Worm (Caenorhabditis elegans): ENCODE results near the gene fbxa-156.
"Not testable (repeated sequence)": the region's sequence is repeated elsewhere in the genome, so short reads cannot be mapped to it uniquely, and the experiment has no call there.

The fbxa-156 gene

DNA sequence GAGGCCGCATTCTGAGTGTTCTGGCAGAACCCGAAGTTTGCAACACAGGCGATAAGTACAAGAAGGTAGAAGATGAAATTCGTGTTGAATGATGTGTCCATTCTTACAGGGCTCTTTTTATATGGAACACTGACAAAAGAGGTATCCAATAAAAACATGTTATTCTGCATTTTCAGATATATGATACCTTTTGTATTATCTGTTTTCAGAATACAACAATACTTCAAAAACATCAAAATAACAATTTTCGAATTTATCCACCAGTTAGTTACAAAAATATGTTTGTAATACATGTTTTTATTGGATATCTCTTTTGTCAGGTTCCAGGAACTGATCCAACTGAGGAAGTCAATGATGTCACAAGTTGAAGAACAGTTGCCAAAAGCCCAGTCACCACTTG lies 1.1 kb upstream of the fbxa-156 start, which contains the start of gene C06H5.13:
Gene C06H5.13 (minus strand): TSS at position 101 of the 400 bp plus-strand sequence.
- not testable (repeated sequence) for TF ChIP-seq mcd-1 (GFP tag; IDR thresholded peaks at IDR 0.05); sptf-2 (GFP tag; optimal IDR thresholded peaks at IDR 0.05); Y67H2A.10 (GFP tag; conservative IDR thresholded peaks at IDR 0.05)

DNA sequence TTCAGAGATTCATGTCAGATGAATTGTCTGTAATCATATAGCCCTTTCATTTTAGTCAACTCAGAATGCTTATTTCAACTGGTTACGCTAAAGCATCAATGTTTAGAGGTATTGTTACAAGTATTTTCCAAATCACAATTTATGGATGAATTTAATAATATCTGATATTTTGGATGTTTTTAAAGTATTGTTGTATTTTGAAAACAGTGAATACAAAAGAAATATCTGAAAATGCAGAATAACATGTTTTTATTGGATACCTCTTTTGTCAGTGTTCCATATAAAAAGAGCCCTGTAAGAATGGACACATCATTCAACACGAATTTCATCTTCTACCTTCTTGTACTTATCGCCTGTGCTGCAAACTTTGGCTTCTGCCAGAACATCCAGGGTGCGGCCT lies 2.1 kb downstream of the fbxa-156 start, which contains the start of gene C06H5.12:
Gene C06H5.12 (plus strand): TSS at position 301 of the 400 bp plus-strand sequence.
- not testable (repeated sequence) for TF ChIP-seq ama-1 (optimal IDR thresholded peaks at IDR 0.05); ama-1 (GFP tag; optimal IDR thresholded peaks at IDR 0.05); ets-4 (GFP tag; optimal IDR thresholded peaks at IDR 0.05); rcor-1 (GFP tag; IDR thresholded peaks at IDR 0.05)

DNA sequence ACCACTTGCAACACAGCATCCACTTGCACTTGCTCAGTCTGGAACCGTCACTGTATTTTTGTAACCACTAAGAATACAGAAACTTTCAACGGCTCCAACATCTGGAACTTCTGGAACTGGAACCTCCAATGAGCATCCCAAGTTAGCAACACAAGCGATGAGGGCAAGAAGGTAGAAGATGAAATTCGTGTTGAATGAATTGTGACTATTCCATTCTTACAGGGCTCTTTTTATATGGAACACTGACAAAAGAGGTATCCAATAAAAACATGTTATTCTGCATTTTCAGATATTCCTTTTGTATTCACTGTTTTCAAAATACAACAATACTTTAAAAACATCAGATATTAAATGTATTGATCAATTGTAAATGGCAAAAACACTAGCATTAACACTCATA lies 2.6 kb downstream of the fbxa-156 start, which contains the start of gene C06H5.11:
Gene C06H5.11 (minus strand): TSS at position 101 of the 400 bp plus-strand sequence.
- not testable (repeated sequence) for TF ChIP-seq chd-7 (tag; optimal IDR thresholded peaks at IDR 0.05); sea-2 (GFP tag; IDR thresholded peaks at IDR 0.05); pbrm-1 (GFP tag; IDR thresholded peaks at IDR 0.05)

DNA sequence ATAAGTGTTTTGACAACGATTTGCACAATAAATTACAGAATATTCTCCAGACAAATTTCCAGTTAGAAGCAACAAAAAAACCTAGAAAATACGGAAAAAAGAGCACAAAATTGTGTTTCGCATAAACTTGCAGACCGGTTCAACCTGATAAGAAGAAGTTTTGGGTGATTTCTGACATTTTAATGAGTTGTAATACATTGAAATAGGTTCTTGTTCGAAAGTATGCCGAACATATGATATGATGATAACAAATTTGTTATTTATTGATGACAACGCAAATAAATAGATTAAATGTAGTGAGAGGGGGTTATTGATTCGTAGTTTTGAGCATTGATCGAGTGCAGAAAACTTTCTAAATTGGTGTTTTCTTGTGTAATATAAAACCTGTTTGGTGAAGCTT lies 5.3 kb downstream of the fbxa-156 start:
- TF ChIP-seq nhr-90 (tag; optimal IDR thresholded peaks at IDR 0.05) (no peak), ztf-6 (GFP tag; IDR thresholded peaks at IDR 0.05) (no peak), akir-1 (GFP tag; optimal IDR thresholded peaks at IDR 0.05) (no peak), nhr-80 (tag; optimal IDR thresholded peaks at IDR 0.05) (peak; percentile 50), C06A6.2 (GFP tag; conservative IDR thresholded peaks at IDR 0.05) (no peak), madf-8 (GFP tag; conservative IDR thresholded peaks at IDR 0.05) (no peak), mes-4 (tag; optimal IDR thresholded peaks at IDR 0.05) (no peak)

DNA sequence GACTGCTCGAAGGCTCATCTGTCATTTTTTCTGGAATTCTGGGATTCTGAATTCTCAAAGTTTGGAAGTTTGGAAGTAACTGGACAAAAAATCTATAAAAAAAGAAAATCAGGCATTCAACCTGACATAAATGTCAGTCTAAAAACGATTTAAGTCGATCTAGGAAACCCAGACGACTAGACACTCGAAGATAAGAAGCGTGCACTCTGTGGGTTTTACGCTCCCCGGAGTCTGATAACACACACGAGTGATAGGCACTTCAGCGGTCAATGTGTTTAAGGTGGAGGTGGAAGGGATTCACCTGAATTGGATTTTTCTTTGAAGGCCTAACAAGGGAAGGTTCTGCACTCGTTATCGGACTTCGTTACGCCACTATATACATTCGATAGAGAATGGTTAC lies 7.6 kb downstream of the fbxa-156 start, which contains the start of gene C06H5.6:
Gene C06H5.6 (minus strand): TSS at position 46 of the 400 bp plus-strand sequence.
- TF ChIP-seq madf-8 (GFP tag; conservative IDR thresholded peaks at IDR 0.05) (no peak), nhr-80 (tag; optimal IDR thresholded peaks at IDR 0.05) (peak; percentile 64), dox-1 (GFP tag; IDR thresholded peaks at IDR 0.05) (0 out of 2 replicates have a peak, but pooled peaks have one; percentile 41), hmg-20 (GFP tag; IDR thresholded peaks at IDR 0.05) (no peak), sea-2 (GFP tag; IDR thresholded peaks at IDR 0.05) (no peak), bed-2 (GFP tag; IDR thresholded peaks at IDR 0.05) (no peak), attf-6 (GFP tag; IDR thresholded peaks at IDR 0.05) (no peak)

DNA sequence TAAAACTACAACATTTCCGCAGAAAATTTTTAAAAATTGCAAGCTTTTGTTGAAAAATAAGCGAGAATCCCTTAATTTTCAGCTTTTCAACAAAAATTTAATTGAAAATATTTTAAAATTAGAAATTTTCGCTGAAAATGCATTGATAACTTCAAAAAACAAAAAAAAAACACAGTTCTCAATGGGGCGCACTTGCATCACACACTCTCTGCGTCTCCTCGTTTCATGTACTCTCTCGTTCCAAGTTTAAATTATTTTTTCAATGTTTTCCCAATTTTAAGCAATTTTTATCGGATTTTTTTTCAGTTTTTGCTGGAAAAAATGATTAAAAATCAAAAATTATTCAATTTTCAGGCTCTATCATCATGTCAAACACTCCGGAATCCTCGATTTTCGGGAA lies 25.5 kb downstream of the fbxa-156 start, which contains the start of gene phf-14:
Gene phf-14 (plus strand): TSS at position 345 of the 400 bp plus-strand sequence.
- TF ChIP-seq let-607 (tag; optimal IDR thresholded peaks at IDR 0.05) = no peak
- TF ChIP-seq Y53G8AR.9 (GFP tag; conservative IDR thresholded peaks at IDR 0.05) = 0 out of 2 replicates have a peak, but pooled peaks have one; percentile 33
- no peak for TF ChIP-seq cebp-1 (GFP tag; IDR thresholded peaks at IDR 0.05)
- peak; percentile 27 for TF ChIP-seq cebp-1 (tag; optimal IDR thresholded peaks at IDR 0.05)
- no peak for TF ChIP-seq ceh-27 (GFP tag; optimal IDR thresholded peaks at IDR 0.05)
- TF ChIP-seq mcd-1 (GFP tag; IDR thresholded peaks at IDR 0.05) = peak; percentile 96
- no peak for TF ChIP-seq dox-1 (GFP tag; IDR thresholded peaks at IDR 0.05)
- peak; percentile 47 for TF ChIP-seq attf-5 (GFP tag; optimal IDR thresholded peaks at IDR 0.05)
- peak; percentile 27 for TF ChIP-seq tbp1 (GFP tag; optimal IDR thresholded peaks at IDR 0.05)
- no peak for TF ChIP-seq C06A6.2 (GFP tag; conservative IDR thresholded peaks at IDR 0.05)
- peak; percentile 76 for TF ChIP-seq madf-6 (GFP tag; IDR thresholded peaks at IDR 0.05)
- peak; percentile 72 for TF ChIP-seq lin-54 (GFP tag; optimal IDR thresholded peaks at IDR 0.05)
- TF ChIP-seq snpc-4 (GFP tag; optimal IDR thresholded peaks at IDR 0.05) = no peak
- TF ChIP-seq snpc-4 (tag; optimal IDR thresholded peaks at IDR 0.05) = peak; percentile 18 to 50 (median 38)
- TF ChIP-seq hmg-1.2 (GFP tag; IDR thresholded peaks at IDR 0.05) = peak; percentile 96
- peak; percentile 41 for TF ChIP-seq snpc-1.3 (tag; optimal IDR thresholded peaks at IDR 0.05; ENCODE audit: insufficient read depth)
- TF ChIP-seq lsl-1 (GFP tag; optimal IDR thresholded peaks at IDR 0.05) = peak; percentile 36
- TF ChIP-seq D2030.7 (GFP tag; IDR thresholded peaks at IDR 0.05) = peak; percentile 49
- peak in 1 of 3 experiments; percentile 24 for TF ChIP-seq lin-35 (GFP tag; optimal IDR thresholded peaks at IDR 0.05)
- TF ChIP-seq rcor-1 (GFP tag; IDR thresholded peaks at IDR 0.05) = peak; percentile 59
- peak; percentile 40; the same call in 1 of the 2 replicates for TF ChIP-seq attf-6 (GFP tag; IDR thresholded peaks at IDR 0.05)
- TF ChIP-seq snpc-3.4 (tag; optimal IDR thresholded peaks at IDR 0.05) = peak; percentile 31

Measured in whole organism, young adult.